Fruit fly (Drosophila melanogaster): ENCODE data around the gene Map205.

DNA sequence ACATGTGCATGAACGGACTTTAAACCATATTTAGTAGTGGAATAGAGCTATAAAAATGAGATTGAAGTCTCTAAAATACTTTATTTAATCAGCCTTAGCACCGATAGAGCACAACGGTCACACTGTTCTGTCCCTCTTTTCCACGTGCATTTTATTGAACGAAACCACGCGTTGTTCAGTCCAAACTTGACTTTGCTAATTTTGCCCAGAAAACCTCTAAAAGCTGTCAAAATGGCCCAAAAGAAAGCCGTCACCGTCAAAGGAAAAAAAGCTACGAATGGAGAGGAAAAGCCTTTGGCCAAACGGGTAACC, 15.8 kb downstream of the Map205 start:
- TF ChIP-seq CG33017 (tag; optimal IDR thresholded peaks at IDR 0.05) (no peak), tj (GFP tag; optimal IDR thresholded peaks at IDR 0.05) (no peak), kay (GFP tag; ENCODE audit: borderline replicate concordance) (no peak), CG7101 (tag; optimal IDR thresholded peaks at IDR 0.05) (no peak), CG14711 (tag; optimal IDR thresholded peaks at IDR 0.05) (no peak), CG1620 (GFP tag; optimal IDR thresholded peaks at IDR 0.05) (no peak), Mnt (GFP tag; optimal IDR thresholded peaks at IDR 0.05) (peak; percentile 95), CG12768 (GFP tag; optimal IDR thresholded peaks at IDR 0.05) (no peak)

Data from whole organism, adult.